Worm (Caenorhabditis elegans) whole organism, young adult: ENCODE measurements around the gene C04G6.13.

Experiments used
- F22D6.2 ChIP-seq: sonication (generic microtip); optimal IDR thresholded peaks from 2 replicates; lab custom pipeline; 2016; ENCODE audit warnings: mild to moderate bottlenecking, missing genetic modification characterization, missing compliant biosample characterization
- cebp-1 ChIP-seq, 2 experiments: fragments of 200-800 bp in 1 of 2; sonication (Bioruptor generic) in 1 of 2; sonication (generic microtip) in 1 of 2; IDR thresholded peaks in 1 of 2; optimal IDR thresholded peaks in 1 of 2; 2 replicates each; pipeline versions ENCODE4 v1.3.6 to Lab custom; 2017 to 2022; ENCODE audit warnings: missing compliant biosample characterization in 2 of 2, missing genetic modification characterization in 2 of 2, mild to moderate bottlenecking in 1 of 2, missing genetic modification reagents in 1 of 2, moderate library complexity in 1 of 2
- ceh-40 ChIP-seq: fragments of 200-800 bp; sonication (Bioruptor generic); IDR thresholded peaks from 2 replicates; pipeline ENCODE4 v1.3.6; 2022; ENCODE audit warnings: missing genetic modification characterization, missing compliant biosample characterization
- nhr-120 ChIP-seq: fragments of 200-800 bp; sonication (Bioruptor generic); IDR thresholded peaks from 2 replicates; pipeline ENCODE4 v1.3.6; 2022; ENCODE audit warnings: missing genetic modification characterization, missing compliant biosample characterization
- pha-4 ChIP-seq: fragments of 150-350 bp; sonication (generic microtip); optimal IDR thresholded peaks from 2 replicates; lab custom pipeline; 2014; ENCODE audit warnings: missing biosample characterization, missing genetic modification reagents, missing genetic modification characterization
- unc-62 ChIP-seq: fragments of 150-350 bp; optimal IDR thresholded peaks from 2 replicates; lab custom pipeline; 2014; ENCODE audit warnings: missing biosample characterization, missing genetic modification reagents, missing genetic modification characterization

DNA sequence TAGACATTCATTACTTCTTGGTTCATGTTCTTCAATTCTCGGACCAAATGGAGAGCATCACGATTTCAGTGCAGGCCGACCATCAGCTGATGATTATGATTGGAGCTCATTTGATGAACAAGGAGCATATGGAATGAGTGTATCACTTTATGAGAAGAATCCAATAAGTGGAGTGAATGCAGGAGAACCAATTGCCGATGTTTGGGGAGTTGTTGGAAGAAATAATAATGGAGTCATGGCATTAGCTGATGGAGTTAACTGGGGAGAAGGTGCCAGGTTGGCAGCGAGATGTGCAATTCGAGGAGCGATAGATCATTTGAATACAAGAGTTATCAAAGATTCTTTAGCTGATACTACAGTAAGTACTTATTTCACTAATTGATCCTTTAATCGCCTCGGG lies 43.3 kb upstream of the C04G6.13 start:
- TF ChIP-seq unc-62 (no peak), pha-4 (tag; lab: Kevin White, UChicago) (no peak), nhr-120 (no peak), F22D6.2 (no peak), ceh-40 (GFP tag; lab: Robert Waterston, UW) (no peak), cebp-1 (GFP tag; IDR thresholded peaks at IDR 0.05; lab: Robert Waterston, UW) (no peak), cebp-1 (tag; optimal IDR thresholded peaks at IDR 0.05; lab: Kevin White, UChicago) (no peak)
